Worm (Caenorhabditis elegans) whole organism, late embryonic: ENCODE results near the gene F35A5.1.

ENCODE experiments used
- C08G9.2 ChIP-seq: sonication (generic microtip); optimal IDR thresholded peaks from 2 replicates; lab custom pipeline; 2016; ENCODE audit warnings: mild to moderate bottlenecking, missing genetic modification characterization, moderate library complexity, missing compliant biosample characterization
- C38D4.7 ChIP-seq: fragments of 200-800 bp; sonication (Bioruptor generic); optimal IDR thresholded peaks from 2 replicates; lab custom pipeline; 2018; ENCODE audit warnings: mild to moderate bottlenecking, missing genetic modification characterization, moderate library complexity, missing compliant biosample characterization
- F13H6.1 ChIP-seq: sonication (generic microtip); optimal IDR thresholded peaks from 2 replicates; lab custom pipeline; 2016; ENCODE audit warnings: missing genetic modification characterization, missing compliant biosample characterization
- K02D7.2 ChIP-seq: sonication (generic microtip); optimal IDR thresholded peaks from 2 replicates; lab custom pipeline; 2017; ENCODE audit warnings: mild to moderate bottlenecking, missing genetic modification characterization, missing compliant biosample characterization
- K09A11.1 ChIP-seq: sonication (generic microtip); optimal IDR thresholded peaks from 2 replicates; lab custom pipeline; 2017; ENCODE audit warnings: antibody characterized with exemption, mild to moderate bottlenecking, missing genetic modification characterization, missing compliant biosample characterization; ENCODE audit not compliant: insufficient read depth
- T23F11.4 ChIP-seq: fragments of 200-800 bp; sonication (Bioruptor generic); optimal IDR thresholded peaks from 2 replicates; lab custom pipeline; 2018; ENCODE audit warnings: mild to moderate bottlenecking, missing genetic modification characterization, missing compliant biosample characterization
- Y22D7AL.16 ChIP-seq: sonication (generic microtip); optimal IDR thresholded peaks from 2 replicates; lab custom pipeline; 2016; ENCODE audit warnings: missing genetic modification characterization, missing compliant biosample characterization
- ahr-1 ChIP-seq: sonication (generic microtip); optimal IDR thresholded peaks from 2 replicates; lab custom pipeline; 2016; ENCODE audit warnings: missing genetic modification characterization, missing compliant biosample characterization
- ama-1 ChIP-seq: fragments of 150-350 bp; optimal IDR thresholded peaks from 2 replicates; lab custom pipeline; 2014
- ceh-14 ChIP-seq: sonication (generic microtip); optimal IDR thresholded peaks from 2 replicates; lab custom pipeline; 2016; ENCODE audit warnings: missing genotype, missing genetic modification characterization, missing compliant biosample characterization
- ceh-18 ChIP-seq: sonication (generic microtip); optimal IDR thresholded peaks from 2 replicates; lab custom pipeline; 2016; ENCODE audit warnings: missing genetic modification characterization, missing compliant biosample characterization
- ceh-22 ChIP-seq: sonication (generic microtip); optimal IDR thresholded peaks from 2 replicates; lab custom pipeline; 2017; ENCODE audit warnings: missing biosample characterization, missing genetic modification characterization
- ceh-31 ChIP-seq: sonication (generic microtip); optimal IDR thresholded peaks from 2 replicates; lab custom pipeline; 2016; ENCODE audit warnings: missing genetic modification characterization, missing compliant biosample characterization
- ceh-34 ChIP-seq: sonication (generic microtip); optimal IDR thresholded peaks from 2 replicates; lab custom pipeline; 2016; ENCODE audit warnings: mild to moderate bottlenecking, missing genetic modification characterization, missing compliant biosample characterization
- ceh-9 ChIP-seq: sonication (generic microtip); optimal IDR thresholded peaks from 2 replicates; lab custom pipeline; 2016; ENCODE audit warnings: mild to moderate bottlenecking, missing genetic modification characterization, inconsistent platforms, missing compliant biosample characterization
- dmd-4 ChIP-seq: sonication (generic microtip); optimal IDR thresholded peaks from 2 replicates; lab custom pipeline; 2016; ENCODE audit warnings: borderline replicate concordance, missing genetic modification characterization, missing compliant biosample characterization
- dve-1 ChIP-seq: sonication (generic microtip); optimal IDR thresholded peaks from 2 replicates; lab custom pipeline; 2017; ENCODE audit warnings: antibody characterized with exemption, mild to moderate bottlenecking, missing genetic modification characterization, missing compliant biosample characterization
- elt-4 ChIP-seq: sonication (generic microtip); optimal IDR thresholded peaks from 2 replicates; lab custom pipeline; 2016; ENCODE audit warnings: missing genetic modification characterization, missing compliant biosample characterization
- eyg-1 ChIP-seq: sonication (generic microtip); optimal IDR thresholded peaks from 2 replicates; lab custom pipeline; 2016; ENCODE audit warnings: missing genotype, missing genetic modification characterization, missing compliant biosample characterization
- fkh-10 ChIP-seq: fragments of 150-350 bp; optimal IDR thresholded peaks from 2 replicates; lab custom pipeline; 2014; ENCODE audit warnings: missing biosample characterization, missing genetic modification reagents, missing genetic modification characterization
- fkh-6 ChIP-seq: sonication (generic microtip); optimal IDR thresholded peaks from 2 replicates; lab custom pipeline; 2016; ENCODE audit warnings: missing genetic modification characterization, missing compliant biosample characterization
- gmeb-2 ChIP-seq: sonication (generic microtip); optimal IDR thresholded peaks from 2 replicates; lab custom pipeline; 2016; ENCODE audit warnings: missing genetic modification characterization, inconsistent platforms, missing compliant biosample characterization
- hlh-15 ChIP-seq: sonication (generic microtip); optimal IDR thresholded peaks from 2 replicates; lab custom pipeline; 2016; ENCODE audit warnings: missing genetic modification characterization, missing compliant biosample characterization
- hlh-30 ChIP-seq: sonication (generic microtip); optimal IDR thresholded peaks from 2 replicates; lab custom pipeline; 2017; ENCODE audit warnings: antibody characterized with exemption, missing genetic modification characterization, missing compliant biosample characterization; ENCODE audit not compliant: insufficient read depth
- hlh-6 ChIP-seq: sonication (generic microtip); optimal IDR thresholded peaks from 2 replicates; lab custom pipeline; 2016; ENCODE audit warnings: missing genotype, missing genetic modification characterization, missing compliant biosample characterization
- lim-6 ChIP-seq: sonication (generic microtip); optimal IDR thresholded peaks from 2 replicates; lab custom pipeline; 2016; ENCODE audit warnings: missing genetic modification characterization, missing compliant biosample characterization
- madf-2 ChIP-seq: sonication (generic microtip); optimal IDR thresholded peaks from 2 replicates; lab custom pipeline; 2017; ENCODE audit warnings: missing genetic modification characterization, missing compliant biosample characterization
- nfya-1 ChIP-seq: sonication (generic microtip); optimal IDR thresholded peaks from 2 replicates; lab custom pipeline; 2017; ENCODE audit warnings: missing genetic modification characterization, mild to moderate bottlenecking, missing compliant biosample characterization, antibody characterized with exemption, moderate library complexity
- nhr-11 ChIP-seq: fragments of 150-350 bp; optimal IDR thresholded peaks from 2 replicates; lab custom pipeline; 2014; ENCODE audit warnings: missing biosample characterization, missing genetic modification characterization
- nhr-232 ChIP-seq: sonication (generic microtip); optimal IDR thresholded peaks from 2 replicates; lab custom pipeline; 2016; ENCODE audit warnings: missing genetic modification characterization, missing compliant biosample characterization
- npax-4 ChIP-seq: sonication (generic microtip); optimal IDR thresholded peaks from 2 replicates; lab custom pipeline; 2016; ENCODE audit warnings: missing genetic modification characterization, missing compliant biosample characterization
- odd-2 ChIP-seq: sonication (generic microtip); optimal IDR thresholded peaks from 2 replicates; lab custom pipeline; 2017; ENCODE audit warnings: antibody characterized with exemption, mild to moderate bottlenecking, missing genetic modification characterization, missing compliant biosample characterization
- pag-3 ChIP-seq: sonication (generic microtip); optimal IDR thresholded peaks from 2 replicates; lab custom pipeline; 2016; ENCODE audit warnings: missing compliant biosample characterization, missing genetic modification characterization, borderline replicate concordance
- pat-9 ChIP-seq: fragments of 200-800 bp; sonication (Bioruptor generic); optimal IDR thresholded peaks from 2 replicates; lab custom pipeline; 2018; ENCODE audit warnings: mild to moderate bottlenecking, missing genetic modification characterization, moderate library complexity, missing compliant biosample characterization
- pax-1 ChIP-seq: fragments of 150-350 bp; optimal IDR thresholded peaks from 2 replicates; lab custom pipeline; 2014; ENCODE audit warnings: missing biosample characterization, missing genetic modification characterization
- pha-4 ChIP-seq: fragments of 150-350 bp; optimal IDR thresholded peaks from 2 replicates; lab custom pipeline; 2018; ENCODE audit warnings: missing biosample characterization, missing genetic modification reagents, missing genetic modification characterization
- pqm-1 ChIP-seq: sonication (generic microtip); optimal IDR thresholded peaks from 2 replicates; lab custom pipeline; 2016; ENCODE audit warnings: missing genetic modification characterization, missing compliant biosample characterization
- pros-1 ChIP-seq: fragments of 150-350 bp; optimal IDR thresholded peaks from 2 replicates; lab custom pipeline; 2014; ENCODE audit warnings: missing biosample characterization, missing genetic modification reagents, missing genetic modification characterization
- sdc-2 ChIP-seq: sonication (generic microtip); optimal IDR thresholded peaks from 2 replicates; lab custom pipeline; 2016; ENCODE audit warnings: missing genotype, missing genetic modification characterization, missing compliant biosample characterization
- sox-2 ChIP-seq: fragments of 200-800 bp; sonication (Bioruptor generic); IDR thresholded peaks from 2 replicates; pipeline ENCODE4 v1.3.6; 2022; ENCODE audit warnings: missing genetic modification reagents, missing genetic modification characterization, missing compliant biosample characterization
- sox-4 ChIP-seq: sonication (generic microtip); optimal IDR thresholded peaks from 2 replicates; lab custom pipeline; 2017; ENCODE audit warnings: mild to moderate bottlenecking, missing genetic modification characterization, inconsistent platforms, missing compliant biosample characterization
- tbx-2 ChIP-seq: sonication (generic microtip); optimal IDR thresholded peaks from 2 replicates; lab custom pipeline; 2016; ENCODE audit warnings: missing genetic modification characterization, missing compliant biosample characterization
- tbx-7 ChIP-seq: sonication (generic microtip); optimal IDR thresholded peaks from 2 replicates; lab custom pipeline; 2016; ENCODE audit warnings: missing genotype, missing genetic modification characterization, missing compliant biosample characterization
- unc-3 ChIP-seq, 2 experiments: fragments of 200-800 bp in 1 of 2; sonication (Bioruptor generic) in 1 of 2; sonication (generic microtip) in 1 of 2; conservative IDR thresholded peaks in 1 of 2; optimal IDR thresholded peaks in 1 of 2; 2 replicates each; pipeline versions ENCODE4 v1.3.6 to Lab custom; 2016 to 2022; ENCODE audit warnings: missing compliant biosample characterization in 2 of 2, missing genetic modification characterization in 2 of 2, missing genetic modification reagents in 1 of 2
- unc-42 ChIP-seq: sonication (generic microtip); optimal IDR thresholded peaks from 2 replicates; lab custom pipeline; 2016; ENCODE audit warnings: missing genotype, missing genetic modification characterization, missing compliant biosample characterization
- unc-55 ChIP-seq: sonication (generic microtip); optimal IDR thresholded peaks from 2 replicates; lab custom pipeline; 2017; ENCODE audit warnings: missing biosample characterization, missing genetic modification reagents, missing genetic modification characterization
- unc-86 ChIP-seq: sonication (generic microtip); optimal IDR thresholded peaks from 2 replicates; lab custom pipeline; 2016; ENCODE audit warnings: missing genetic modification characterization, missing compliant biosample characterization

Gene F35A5.1

DNA sequence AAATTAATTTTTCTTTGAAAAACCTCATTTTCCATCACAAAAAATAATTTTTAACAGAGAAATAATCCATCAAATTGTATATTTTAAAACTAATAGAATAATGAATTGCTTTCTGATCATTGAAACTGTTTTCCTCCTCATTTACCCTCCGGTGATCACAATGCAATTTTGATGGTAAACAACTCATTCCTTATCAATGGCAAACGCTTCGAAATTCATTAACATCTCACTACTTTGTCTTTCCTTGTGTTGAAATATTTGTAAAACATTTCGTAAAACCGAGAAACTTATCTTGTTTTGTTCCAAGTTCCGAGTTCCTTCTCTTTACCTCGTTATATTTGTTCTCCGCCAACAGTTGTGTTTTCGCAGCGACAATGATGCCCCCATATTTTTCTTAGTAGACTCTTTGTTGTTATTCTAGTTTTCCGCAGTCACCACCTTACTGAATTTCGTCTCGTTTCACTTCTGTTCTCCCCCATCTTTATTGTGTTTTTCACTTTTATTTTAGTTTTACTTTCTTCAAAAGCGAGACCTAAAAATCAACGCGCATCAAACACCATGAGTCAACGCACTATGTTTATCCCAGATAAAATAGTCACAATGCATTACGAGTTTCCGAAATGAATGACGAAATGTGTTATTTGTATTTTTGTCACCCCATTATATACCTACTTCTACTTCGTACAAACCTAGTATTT, 22.0 kb upstream of the F35A5.1 start:
- TF ChIP-seq sox-4 = no peak
- TF ChIP-seq ceh-22 (tag; lab: Kevin White, UChicago) = no peak
- TF ChIP-seq eyg-1 (tag; lab: Kevin White, UChicago) = no peak
- no peak for TF ChIP-seq ceh-34 (tag; lab: Kevin White, UChicago)
- TF ChIP-seq pax-1 (tag; lab: Kevin White, UChicago) = no peak
- no peak for TF ChIP-seq pha-4 (tag; lab: Kevin White, UChicago)
- TF ChIP-seq madf-2 (tag; lab: Kevin White, UChicago) = no peak
- TF ChIP-seq fkh-6 (tag; lab: Kevin White, UChicago) = no peak
- TF ChIP-seq pag-3 (tag; lab: Kevin White, UChicago) = no peak
- no peak for TF ChIP-seq K02D7.2 (tag; lab: Kevin White, UChicago)
- no peak for TF ChIP-seq fkh-10 (GFP tag; lab: Kevin White, UChicago)
- no peak for TF ChIP-seq pros-1 (tag; lab: Kevin White, UChicago)
- no peak for TF ChIP-seq hlh-15
- TF ChIP-seq pqm-1 (tag; lab: Kevin White, UChicago) = no peak
- TF ChIP-seq C08G9.2 (tag; lab: Kevin White, UChicago) = no peak
- TF ChIP-seq pat-9 (tag; lab: Kevin White, UChicago) = no peak
- TF ChIP-seq, all 69 proteins: peak for 0

DNA sequence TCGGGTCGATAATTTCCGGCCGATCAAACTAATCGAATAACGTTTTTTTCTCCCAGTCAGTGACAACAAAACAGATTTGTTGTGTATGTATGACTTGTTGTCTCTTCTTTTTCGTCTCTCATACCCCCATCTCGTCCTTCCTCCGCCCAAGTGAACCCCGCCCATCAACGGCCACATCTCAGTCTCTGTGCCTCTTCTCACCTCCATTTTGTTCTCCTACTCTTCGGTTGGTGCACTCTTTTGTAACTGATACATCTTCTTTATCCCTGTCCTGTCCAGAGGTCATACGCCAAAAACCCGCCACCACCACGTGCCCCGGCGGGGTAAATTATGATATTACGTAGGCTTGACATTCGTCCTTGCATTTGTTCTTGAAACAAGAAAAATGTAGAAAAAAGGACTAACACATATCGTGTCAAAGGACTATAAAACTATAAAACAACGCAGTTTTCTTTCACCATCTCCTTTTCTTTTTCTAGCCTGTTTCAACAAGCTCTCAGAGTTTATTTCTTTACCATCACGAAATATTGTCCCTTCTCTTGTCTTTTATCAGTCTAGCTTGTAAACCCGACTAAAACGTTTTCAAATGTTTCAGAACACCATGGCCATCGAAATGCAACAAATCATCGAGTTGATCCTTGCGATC, 19.7 kb upstream of the F35A5.1 start, which contains the start of gene pmpl-1:
Gene pmpl-1, plus strand, starts transcription at position 596 of the 646 bp plus-strand sequence.
- TF ChIP-seq unc-86 (tag; lab: Kevin White, UChicago) = no peak
- no peak for TF ChIP-seq ahr-1 (tag; lab: Kevin White, UChicago)
- TF ChIP-seq C38D4.7 = no peak
- TF ChIP-seq ceh-14 = no peak
- TF ChIP-seq gmeb-2 (tag; lab: Kevin White, UChicago) = no peak
- TF ChIP-seq unc-55 = peak; percentile 58
- TF ChIP-seq nfya-1 (tag; lab: Kevin White, UChicago) = no peak
- no peak for TF ChIP-seq tbx-7 (tag; lab: Kevin White, UChicago)
- no peak for TF ChIP-seq odd-2
- no peak for TF ChIP-seq dmd-4 (tag; lab: Kevin White, UChicago)
- no peak for TF ChIP-seq madf-2 (tag; lab: Kevin White, UChicago)
- TF ChIP-seq ama-1 (lab: Kevin White, UChicago) = no peak
- no peak for TF ChIP-seq pha-4 (tag; lab: Kevin White, UChicago)
- no peak for TF ChIP-seq nhr-11 (tag; lab: Kevin White, UChicago)
- no peak for TF ChIP-seq unc-3 (GFP tag; conservative IDR thresholded peaks at IDR 0.05; lab: Robert Waterston, UW)
- TF ChIP-seq unc-3 (tag; optimal IDR thresholded peaks at IDR 0.05; lab: Kevin White, UChicago) = no peak
- TF ChIP-seq F13H6.1 (tag; lab: Kevin White, UChicago) = no peak
- TF ChIP-seq ceh-22 (tag; lab: Kevin White, UChicago) = no peak
- TF ChIP-seq ceh-18 (tag; lab: Kevin White, UChicago) = peak; percentile 35
- TF ChIP-seq npax-4 (tag; lab: Kevin White, UChicago) = no peak
- TF ChIP-seq K09A11.1 (tag; lab: Kevin White, UChicago) = no peak
- TF ChIP-seq pqm-1 (tag; lab: Kevin White, UChicago) = no peak
- TF ChIP-seq hlh-30 (tag; lab: Kevin White, UChicago) = peak; percentile 70
- TF ChIP-seq pax-1 (tag; lab: Kevin White, UChicago) = no peak
- no peak for TF ChIP-seq nhr-232 (tag; lab: Kevin White, UChicago)
- TF ChIP-seq elt-4 (tag; lab: Kevin White, UChicago) = no peak
- TF ChIP-seq Y22D7AL.16 (tag; lab: Kevin White, UChicago) = no peak
- no peak for TF ChIP-seq T23F11.4
- TF ChIP-seq hlh-6 (tag; lab: Kevin White, UChicago) = no peak
- peak; percentile 9 for TF ChIP-seq unc-42 (tag; lab: Kevin White, UChicago)
- peak; percentile 52 for TF ChIP-seq tbx-2
- peak; percentile 21 for TF ChIP-seq sdc-2
- TF ChIP-seq fkh-6 (tag; lab: Kevin White, UChicago) = no peak
- no peak for TF ChIP-seq ceh-9 (tag; lab: Kevin White, UChicago)
- no peak for TF ChIP-seq ceh-31
- no peak for TF ChIP-seq pat-9 (tag; lab: Kevin White, UChicago)
- TF ChIP-seq dve-1 (tag; lab: Kevin White, UChicago) = no peak
- no peak for TF ChIP-seq sox-2
- no peak for TF ChIP-seq lim-6
- no peak for TF ChIP-seq ceh-34 (tag; lab: Kevin White, UChicago)
